Worm (Caenorhabditis elegans) whole organism, L4/young adult: ENCODE results near the gene C53A3.1.

ENCODE experiments used
- W03F9.2 ChIP-seq: fragments of 150-350 bp; optimal IDR thresholded peaks from 2 replicates; lab custom pipeline; 2014; ENCODE audit warnings: missing biosample characterization, missing genetic modification characterization
- dao-5 ChIP-seq: sonication (generic microtip); optimal IDR thresholded peaks from 2 replicates; lab custom pipeline; 2016; ENCODE audit warnings: missing genotype, missing genetic modification characterization, moderate library complexity, missing compliant biosample characterization
- him-1 ChIP-seq: sonication (generic microtip); optimal IDR thresholded peaks from 2 replicates; lab custom pipeline; 2016; ENCODE audit warnings: missing genotype, missing genetic modification reagents, missing genetic modification characterization, missing compliant biosample characterization

DNA sequence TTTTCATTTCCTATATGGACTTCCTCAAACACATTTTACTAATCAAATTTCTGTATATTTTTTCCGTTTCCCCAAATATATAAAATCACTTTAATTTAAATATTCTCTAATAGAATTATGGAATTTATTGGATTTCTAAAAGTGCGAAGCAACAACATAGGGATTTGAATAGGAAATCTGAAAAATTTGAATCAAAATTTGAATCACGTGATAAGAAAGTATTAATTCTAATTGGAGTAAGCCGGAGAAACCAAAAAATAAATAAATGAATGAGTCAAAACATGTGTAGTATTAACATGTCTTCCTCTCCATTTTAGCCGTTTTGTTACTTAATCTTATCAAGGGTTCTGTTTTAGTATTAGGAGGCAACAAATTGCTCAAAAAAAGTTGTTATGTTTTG lies 18.8 kb downstream of the C53A3.1 start:
- TF ChIP-seq him-1 (tag; lab: Kevin White, UChicago) (no peak), dao-5 (tag; lab: Kevin White, UChicago) (no peak), W03F9.2 (tag; lab: Kevin White, UChicago) (no peak)
